Fruit fly (Drosophila melanogaster): ENCODE data around the gene CG6321.
A peak's percentile ranks its signal among the peaks of the same experiment; 100 is the strongest.

DNA sequence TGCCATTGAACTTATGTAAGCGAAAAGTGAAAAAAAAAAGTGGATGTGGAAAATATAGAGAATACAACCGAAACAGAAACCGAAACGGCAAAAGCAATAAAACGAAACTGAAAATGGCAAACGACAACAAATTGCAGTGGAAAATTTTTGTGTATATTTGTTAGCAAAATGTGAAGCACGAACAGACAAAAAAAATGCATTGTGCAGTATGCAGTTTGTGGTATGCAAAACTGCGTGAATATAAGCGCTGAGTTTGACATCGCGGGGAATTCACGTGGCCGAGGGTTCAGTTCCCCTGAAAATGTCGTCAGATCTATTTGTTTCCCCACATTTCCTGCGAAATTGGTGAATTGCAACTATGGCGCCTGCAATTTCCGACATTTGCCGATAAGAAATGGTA, 17.4 kb downstream of the CG6321 start:
- TF ChIP-seq Hr96 (GFP tag; optimal IDR thresholded peaks at IDR 0.05) (no peak), CG11617 (GFP tag; optimal IDR thresholded peaks at IDR 0.05) (no peak), tj (GFP tag; optimal IDR thresholded peaks at IDR 0.05) (peak; percentile 97), Crg-1 (GFP tag; optimal IDR thresholded peaks at IDR 0.05) (no peak), cnc (optimal IDR thresholded peaks at IDR 0.05) (no peak), cic (GFP tag; optimal IDR thresholded peaks at IDR 0.05) (no peak), CG7045 (GFP tag; optimal IDR thresholded peaks at IDR 0.05) (no peak), kay (GFP tag; ENCODE audit: borderline replicate concordance) (no peak), ovo (GFP tag; optimal IDR thresholded peaks at IDR 0.05) (no peak), CG12768 (GFP tag; optimal IDR thresholded peaks at IDR 0.05) (no peak), Mnt (GFP tag; optimal IDR thresholded peaks at IDR 0.05) (no peak)

Measured in whole organism, adult.